Worm (Caenorhabditis elegans) whole organism, late embryonic: ENCODE measurements around the gene spp-29.

ENCODE experiments used
- C38D4.7 ChIP-seq: fragments of 200-800 bp; sonication (Bioruptor generic); optimal IDR thresholded peaks from 2 replicates; lab custom pipeline; 2018; ENCODE audit warnings: mild to moderate bottlenecking, missing genetic modification characterization, moderate library complexity, missing compliant biosample characterization
- Y22D7AL.16 ChIP-seq: sonication (generic microtip); optimal IDR thresholded peaks from 2 replicates; lab custom pipeline; 2016; ENCODE audit warnings: missing genetic modification characterization, missing compliant biosample characterization
- ceh-18 ChIP-seq: sonication (generic microtip); optimal IDR thresholded peaks from 2 replicates; lab custom pipeline; 2016; ENCODE audit warnings: missing genetic modification characterization, missing compliant biosample characterization
- ceh-2 ChIP-seq: sonication (generic microtip); optimal IDR thresholded peaks from 2 replicates; lab custom pipeline; 2016; ENCODE audit warnings: missing genotype, missing genetic modification characterization, missing compliant biosample characterization
- ceh-30 ChIP-seq: fragments of 150-350 bp; optimal IDR thresholded peaks from 2 replicates; lab custom pipeline; 2014; ENCODE audit warnings: missing biosample characterization, missing genetic modification characterization
- ceh-48 ChIP-seq: sonication (generic microtip); optimal IDR thresholded peaks from 2 replicates; lab custom pipeline; 2016; ENCODE audit warnings: missing genetic modification characterization, inconsistent platforms, missing compliant biosample characterization
- ceh-6 ChIP-seq: fragments of 200-800 bp; sonication (Bioruptor generic); optimal IDR thresholded peaks from 2 replicates; lab custom pipeline; 2018; ENCODE audit warnings: mild to moderate bottlenecking, missing genetic modification characterization, missing compliant biosample characterization
- dmd-4 ChIP-seq: sonication (generic microtip); optimal IDR thresholded peaks from 2 replicates; lab custom pipeline; 2016; ENCODE audit warnings: borderline replicate concordance, missing genetic modification characterization, missing compliant biosample characterization
- elt-2 ChIP-seq: sonication (generic microtip); optimal IDR thresholded peaks from 2 replicates; lab custom pipeline; 2016; ENCODE audit warnings: missing genetic modification reagents, missing genetic modification characterization, missing compliant biosample characterization
- eyg-1 ChIP-seq: sonication (generic microtip); optimal IDR thresholded peaks from 2 replicates; lab custom pipeline; 2016; ENCODE audit warnings: missing genotype, missing genetic modification characterization, missing compliant biosample characterization
- fax-1 ChIP-seq: sonication (generic microtip); optimal IDR thresholded peaks from 2 replicates; lab custom pipeline; 2016; ENCODE audit warnings: missing genotype, missing genetic modification characterization, missing compliant biosample characterization
- hlh-15 ChIP-seq: sonication (generic microtip); optimal IDR thresholded peaks from 2 replicates; lab custom pipeline; 2016; ENCODE audit warnings: missing genetic modification characterization, missing compliant biosample characterization
- hlh-6 ChIP-seq: sonication (generic microtip); optimal IDR thresholded peaks from 2 replicates; lab custom pipeline; 2016; ENCODE audit warnings: missing genotype, missing genetic modification characterization, missing compliant biosample characterization
- hlh-8 ChIP-seq: sonication (generic microtip); optimal IDR thresholded peaks from 2 replicates; lab custom pipeline; 2016; ENCODE audit warnings: missing genotype, missing genetic modification characterization, missing compliant biosample characterization
- lin-11 ChIP-seq: fragments of 200-800 bp; sonication (Bioruptor generic); optimal IDR thresholded peaks from 2 replicates; lab custom pipeline; 2018; ENCODE audit warnings: mild to moderate bottlenecking, missing genetic modification characterization, missing compliant biosample characterization
- madf-2 ChIP-seq: sonication (generic microtip); optimal IDR thresholded peaks from 2 replicates; lab custom pipeline; 2017; ENCODE audit warnings: missing genetic modification characterization, missing compliant biosample characterization
- nfya-1 ChIP-seq: sonication (generic microtip); optimal IDR thresholded peaks from 2 replicates; lab custom pipeline; 2017; ENCODE audit warnings: missing genetic modification characterization, mild to moderate bottlenecking, missing compliant biosample characterization, antibody characterized with exemption, moderate library complexity
- nhr-11 ChIP-seq: fragments of 150-350 bp; optimal IDR thresholded peaks from 2 replicates; lab custom pipeline; 2014; ENCODE audit warnings: missing biosample characterization, missing genetic modification characterization
- npax-4 ChIP-seq: sonication (generic microtip); optimal IDR thresholded peaks from 2 replicates; lab custom pipeline; 2016; ENCODE audit warnings: missing genetic modification characterization, missing compliant biosample characterization
- odd-2 ChIP-seq: sonication (generic microtip); optimal IDR thresholded peaks from 2 replicates; lab custom pipeline; 2017; ENCODE audit warnings: antibody characterized with exemption, mild to moderate bottlenecking, missing genetic modification characterization, missing compliant biosample characterization
- pax-1 ChIP-seq: fragments of 150-350 bp; optimal IDR thresholded peaks from 2 replicates; lab custom pipeline; 2014; ENCODE audit warnings: missing biosample characterization, missing genetic modification characterization
- pha-2 ChIP-seq: sonication (generic microtip); optimal IDR thresholded peaks from 2 replicates; lab custom pipeline; 2017; ENCODE audit warnings: mild to moderate bottlenecking, missing genetic modification characterization, missing compliant biosample characterization
- pros-1 ChIP-seq: fragments of 150-350 bp; optimal IDR thresholded peaks from 2 replicates; lab custom pipeline; 2014; ENCODE audit warnings: missing biosample characterization, missing genetic modification reagents, missing genetic modification characterization
- sdc-2 ChIP-seq: sonication (generic microtip); optimal IDR thresholded peaks from 2 replicates; lab custom pipeline; 2016; ENCODE audit warnings: missing genotype, missing genetic modification characterization, missing compliant biosample characterization
- sox-4 ChIP-seq: sonication (generic microtip); optimal IDR thresholded peaks from 2 replicates; lab custom pipeline; 2017; ENCODE audit warnings: mild to moderate bottlenecking, missing genetic modification characterization, inconsistent platforms, missing compliant biosample characterization
- ttx-3 ChIP-seq: sonication (generic microtip); optimal IDR thresholded peaks from 2 replicates; lab custom pipeline; 2016; ENCODE audit warnings: missing genetic modification reagents, missing genetic modification characterization, missing compliant biosample characterization
- unc-3 ChIP-seq, 2 experiments: fragments of 200-800 bp in 1 of 2; sonication (Bioruptor generic) in 1 of 2; sonication (generic microtip) in 1 of 2; conservative IDR thresholded peaks in 1 of 2; optimal IDR thresholded peaks in 1 of 2; 2 replicates each; pipeline versions ENCODE4 v1.3.6 to Lab custom; 2016 to 2022; ENCODE audit warnings: missing compliant biosample characterization in 2 of 2, missing genetic modification characterization in 2 of 2, missing genetic modification reagents in 1 of 2
- unc-42 ChIP-seq: sonication (generic microtip); optimal IDR thresholded peaks from 2 replicates; lab custom pipeline; 2016; ENCODE audit warnings: missing genotype, missing genetic modification characterization, missing compliant biosample characterization
- unc-55 ChIP-seq: sonication (generic microtip); optimal IDR thresholded peaks from 2 replicates; lab custom pipeline; 2017; ENCODE audit warnings: missing biosample characterization, missing genetic modification reagents, missing genetic modification characterization
- unc-86 ChIP-seq: sonication (generic microtip); optimal IDR thresholded peaks from 2 replicates; lab custom pipeline; 2016; ENCODE audit warnings: missing genetic modification characterization, missing compliant biosample characterization
- ztf-16 ChIP-seq: sonication (generic microtip); optimal IDR thresholded peaks from 2 replicates; lab custom pipeline; 2017; ENCODE audit warnings: missing genetic modification characterization, missing compliant biosample characterization

spp-29 gene

ce11 chrV:17695802-17696201 is 851 bp downstream of the spp-29 start, which contains the start of gene Y26G10.1:
Gene Y26G10.1 (minus strand): TSS chrV:17695902.
- no peak for TF ChIP-seq hlh-8
- TF ChIP-seq unc-86 (tag; lab: Kevin White, UChicago) = no peak
- no peak for TF ChIP-seq ceh-48 (tag; lab: Kevin White, UChicago)
- no peak for TF ChIP-seq Y22D7AL.16
- TF ChIP-seq odd-2 (tag; lab: Kevin White, UChicago) = no peak
- TF ChIP-seq ceh-6 = no peak
- no peak for TF ChIP-seq ttx-3 (tag; lab: Kevin White, UChicago)
- TF ChIP-seq fax-1 (tag; lab: Kevin White, UChicago) = no peak
- no peak for TF ChIP-seq ztf-16 (tag; lab: Kevin White, UChicago)

ce11 chrV:17694260-17694659 is 2.4 kb downstream of the spp-29 start:
- no peak for TF ChIP-seq pros-1
- TF ChIP-seq elt-2 (tag; lab: Kevin White, UChicago) = peak; percentile 87
- TF ChIP-seq nfya-1 (tag; lab: Kevin White, UChicago) = no peak
- TF ChIP-seq, all 69 proteins: peak for 1

ce11 chrV:17690922-17691321 is 5.7 kb downstream of the spp-29 start, which contains the start of gene F59A1.13:
Gene F59A1.13 (minus strand): TSS chrV:17691022.
- TF ChIP-seq pha-2 (tag; lab: Kevin White, UChicago) = no peak
- no peak for TF ChIP-seq pros-1
- TF ChIP-seq nhr-11 (tag; lab: Kevin White, UChicago) = no peak
- TF ChIP-seq sdc-2 (tag; lab: Kevin White, UChicago) = no peak
- no peak for TF ChIP-seq ceh-18 (tag; lab: Kevin White, UChicago)
- no peak for TF ChIP-seq sox-4
- TF ChIP-seq ztf-16 (tag; lab: Kevin White, UChicago) = no peak
- TF ChIP-seq ceh-30 (tag; lab: Kevin White, UChicago) = no peak

ce11 chrV:17686852-17687251 is 9.8 kb downstream of the spp-29 start, which contains the start of gene F59A1.18:
Gene F59A1.18 (minus strand): TSS chrV:17686952.
- TF ChIP-seq ttx-3 (tag; lab: Kevin White, UChicago) = no peak
- TF ChIP-seq madf-2 = no peak
- TF ChIP-seq C38D4.7 (GFP tag; lab: Kevin White, UChicago) = no peak
- no peak for TF ChIP-seq ceh-2 (tag; lab: Kevin White, UChicago)
- no peak for TF ChIP-seq pax-1
- no peak for TF ChIP-seq unc-55
- TF ChIP-seq dmd-4 (tag; lab: Kevin White, UChicago) = no peak

ce11 chrV:17684857-17685256 is 11.8 kb downstream of the spp-29 start, which contains the start of the genes F59A1.16 and F59A1.6:
Gene F59A1.16 (minus strand): TSS chrV:17684957.
Gene F59A1.6 (plus strand): TSS chrV:17685141.
- TF ChIP-seq unc-42 (no peak), hlh-6 (tag; lab: Kevin White, UChicago) (no peak), odd-2 (tag; lab: Kevin White, UChicago) (no peak), unc-3 (GFP tag; conservative IDR thresholded peaks at IDR 0.05; lab: Robert Waterston, UW) (no peak), unc-3 (tag; optimal IDR thresholded peaks at IDR 0.05; lab: Kevin White, UChicago) (no peak), npax-4 (tag; lab: Kevin White, UChicago) (no peak)
- TF ChIP-seq, all 69 proteins: peak for 0

- TF ChIP-seq unc-55 (no peak), pros-1 (no peak), ceh-6 (no peak), eyg-1 (no peak), lin-11 (tag; lab: Kevin White, UChicago) (no peak)
These were observed 12.9 kb downstream of the spp-29 start, which contains the start of gene F59A1.15 for ce11 chrV:17683763-17684162. Gene F59A1.15 (minus strand): TSS chrV:17683863.

- TF ChIP-seq hlh-15 (no peak), dmd-4 (tag; lab: Kevin White, UChicago) (no peak)
These were observed 13.4 kb downstream of the spp-29 start for ce11 chrV:17683290-17683689.
